Worm (Caenorhabditis elegans) whole organism, young adult: ENCODE results near the gene Y75B8A.37.

Source experiments
- B0035.1 ChIP-seq: sonication (generic microtip); optimal IDR thresholded peaks from 2 replicates; lab custom pipeline; 2016; ENCODE audit warnings: missing genetic modification characterization, mild to moderate bottlenecking, missing compliant biosample characterization, missing genotype, missing genetic modification reagents
- F10E7.11 ChIP-seq: sonication (generic microtip); optimal IDR thresholded peaks from 2 replicates; lab custom pipeline; 2017; ENCODE audit warnings: mild to moderate bottlenecking, missing genetic modification characterization, moderate library complexity, missing compliant biosample characterization
- F33H1.4 ChIP-seq: fragments of 200-800 bp; sonication (Bioruptor generic); IDR thresholded peaks from 2 replicates; pipeline ENCODE4 v1.3.6; 2022; ENCODE audit warnings: missing genetic modification reagents, missing genetic modification characterization, missing compliant biosample characterization
- F37B4.10 ChIP-seq: fragments of 200-800 bp; sonication (Bioruptor generic); IDR thresholded peaks from 2 replicates; pipeline ENCODE4 v1.3.6; 2022; ENCODE audit warnings: missing genetic modification characterization, missing compliant biosample characterization
- F49E8.2 ChIP-seq: sonication (generic microtip); optimal IDR thresholded peaks from 3 replicates; lab custom pipeline; 2017; ENCODE audit warnings: missing genetic modification characterization, mild to moderate bottlenecking, missing compliant biosample characterization, antibody characterized with exemption, moderate library complexity; ENCODE audit not compliant: insufficient read depth
- K11D2.4 ChIP-seq: fragments of 200-800 bp; sonication (Bioruptor generic); IDR thresholded peaks from 2 replicates; pipeline ENCODE4 v1.3.6; 2022; ENCODE audit warnings: missing genetic modification reagents, missing genetic modification characterization, missing compliant biosample characterization
- Y79H2A.3 ChIP-seq: fragments of 200-800 bp; sonication (Bioruptor generic); conservative IDR thresholded peaks from 2 replicates; pipeline ENCODE4 v1.3.6; 2022; ENCODE audit warnings: missing genetic modification reagents, missing genetic modification characterization, missing compliant biosample characterization
- akir-1 ChIP-seq: fragments of 200-800 bp; sonication (Bioruptor generic); optimal IDR thresholded peaks from 2 replicates; lab custom pipeline; 2018; ENCODE audit warnings: mild to moderate bottlenecking, missing genetic modification characterization, moderate library complexity, missing compliant biosample characterization
- ama-1 ChIP-seq, 3 experiments: fragments of 150-350 bp in 1 of 3; sonication (generic microtip) in 2 of 3; optimal IDR thresholded peaks; 2 replicates each; lab custom pipeline; 2014 to 2018; ENCODE audit warnings: missing biosample characterization in 2 of 3, missing genetic modification characterization in 2 of 3, missing genetic modification reagents in 2 of 3
- aptf-3 ChIP-seq: fragments of 200-800 bp; sonication (Bioruptor generic); IDR thresholded peaks from 2 replicates; pipeline ENCODE4 v1.3.6; 2022; ENCODE audit warnings: missing genetic modification characterization, missing compliant biosample characterization
- attf-5 ChIP-seq: fragments of 200-800 bp; sonication (Bioruptor generic); optimal IDR thresholded peaks from 2 replicates; lab custom pipeline; 2018; ENCODE audit warnings: mild to moderate bottlenecking, missing genetic modification characterization, missing compliant biosample characterization
- attf-6 ChIP-seq: fragments of 200-800 bp; sonication (Bioruptor generic); IDR thresholded peaks from 2 replicates; pipeline ENCODE4 v1.3.6; 2022; ENCODE audit warnings: missing genetic modification reagents, missing genetic modification characterization, missing compliant biosample characterization
- bed-1 ChIP-seq: fragments of 200-800 bp; sonication (Bioruptor generic); IDR thresholded peaks from 2 replicates; pipeline ENCODE4 v1.3.6; 2022; ENCODE audit warnings: missing genetic modification reagents, missing genetic modification characterization, missing compliant biosample characterization
- bed-2 ChIP-seq: fragments of 200-800 bp; sonication (Bioruptor generic); IDR thresholded peaks from 2 replicates; pipeline ENCODE4 v1.3.6; 2022; ENCODE audit warnings: missing genetic modification reagents, missing genetic modification characterization, missing compliant biosample characterization
- cebp-1 ChIP-seq, 2 experiments: fragments of 200-800 bp in 1 of 2; sonication (Bioruptor generic) in 1 of 2; sonication (generic microtip) in 1 of 2; IDR thresholded peaks in 1 of 2; optimal IDR thresholded peaks in 1 of 2; 2 replicates each; pipeline versions ENCODE4 v1.3.6 to Lab custom; 2017 to 2022; ENCODE audit warnings: missing compliant biosample characterization in 2 of 2, missing genetic modification characterization in 2 of 2, mild to moderate bottlenecking in 1 of 2, missing genetic modification reagents in 1 of 2, moderate library complexity in 1 of 2
- cebp-2 ChIP-seq: fragments of 200-800 bp; sonication (Bioruptor generic); IDR thresholded peaks from 2 replicates; pipeline ENCODE4 v1.3.6; 2022; ENCODE audit warnings: missing genetic modification characterization, missing compliant biosample characterization
- ceh-27 ChIP-seq: fragments of 200-800 bp; sonication (Bioruptor generic); optimal IDR thresholded peaks from 2 replicates; lab custom pipeline; 2018; ENCODE audit warnings: mild to moderate bottlenecking, missing genetic modification characterization, moderate library complexity, missing compliant biosample characterization
- ceh-58 ChIP-seq: fragments of 200-800 bp; sonication (Bioruptor generic); IDR thresholded peaks from 2 replicates; pipeline ENCODE4 v1.3.6; 2022; ENCODE audit warnings: missing genetic modification characterization, missing compliant biosample characterization
- ceh-79 ChIP-seq: sonication (generic microtip); optimal IDR thresholded peaks from 2 replicates; lab custom pipeline; 2017; ENCODE audit warnings: mild to moderate bottlenecking, missing genetic modification characterization, missing compliant biosample characterization
- ceh-91 ChIP-seq: fragments of 200-800 bp; sonication (Bioruptor generic); IDR thresholded peaks from 2 replicates; pipeline ENCODE4 v1.3.6; 2022; ENCODE audit warnings: missing genetic modification reagents, missing genetic modification characterization, missing compliant biosample characterization
- dox-1 ChIP-seq: fragments of 200-800 bp; sonication (Bioruptor generic); IDR thresholded peaks from 2 replicates; pipeline ENCODE4 v1.3.6; 2022; ENCODE audit warnings: missing genetic modification reagents, missing genetic modification characterization, missing compliant biosample characterization
- dpff-1 ChIP-seq: sonication (generic microtip); optimal IDR thresholded peaks from 2 replicates; lab custom pipeline; 2017; ENCODE audit warnings: mild to moderate bottlenecking, missing genetic modification characterization, missing compliant biosample characterization
- egrh-3 ChIP-seq: fragments of 200-800 bp; sonication (Bioruptor generic); IDR thresholded peaks from 2 replicates; pipeline ENCODE4 v1.3.6; 2022; ENCODE audit warnings: missing genetic modification reagents, missing genetic modification characterization, missing compliant biosample characterization
- him-1 ChIP-seq: sonication (generic microtip); optimal IDR thresholded peaks from 2 replicates; lab custom pipeline; 2016; ENCODE audit warnings: missing genotype, missing genetic modification reagents, missing genetic modification characterization, missing compliant biosample characterization
- let-526 ChIP-seq: fragments of 200-800 bp; sonication (Bioruptor generic); IDR thresholded peaks from 2 replicates; pipeline ENCODE4 v1.3.6; 2022; ENCODE audit warnings: missing genetic modification reagents, missing genetic modification characterization, missing compliant biosample characterization
- lin-35 ChIP-seq, 3 experiments: fragments of 150-350 bp in 2 of 3; sonication (generic microtip) in 1 of 3; optimal IDR thresholded peaks; 2 replicates each; lab custom pipeline; 2014 to 2018; ENCODE audit warnings: missing biosample characterization in 3 of 3, missing genetic modification characterization in 3 of 3, missing genetic modification reagents in 3 of 3
- lin-54 ChIP-seq: fragments of 200-800 bp; sonication (Bioruptor generic); optimal IDR thresholded peaks from 2 replicates; lab custom pipeline; 2018; ENCODE audit warnings: mild to moderate bottlenecking, missing genetic modification characterization, missing compliant biosample characterization
- lir-1 ChIP-seq: fragments of 200-800 bp; sonication (Bioruptor generic); conservative IDR thresholded peaks from 2 replicates; pipeline ENCODE4 v1.3.6; 2022; ENCODE audit warnings: missing genetic modification reagents, missing genetic modification characterization, missing compliant biosample characterization
- madf-6 ChIP-seq: fragments of 200-800 bp; sonication (Bioruptor generic); IDR thresholded peaks from 2 replicates; pipeline ENCODE4 v1.3.6; 2022; ENCODE audit warnings: missing genetic modification reagents, missing genetic modification characterization, missing compliant biosample characterization
- madf-8 ChIP-seq: fragments of 200-800 bp; sonication (Bioruptor generic); conservative IDR thresholded peaks from 2 replicates; pipeline ENCODE4 v1.3.6; 2022; ENCODE audit warnings: missing genetic modification reagents, missing genetic modification characterization, missing compliant biosample characterization
- mel-28 ChIP-seq: sonication (generic microtip); optimal IDR thresholded peaks from 2 replicates; lab custom pipeline; 2016; ENCODE audit warnings: borderline replicate concordance, mild to moderate bottlenecking, missing genetic modification characterization, missing compliant biosample characterization
- nhr-80 ChIP-seq: sonication (generic microtip); optimal IDR thresholded peaks from 2 replicates; lab custom pipeline; 2016; ENCODE audit warnings: missing genetic modification characterization, missing compliant biosample characterization
- nhr-90 ChIP-seq: sonication (generic microtip); optimal IDR thresholded peaks from 2 replicates; lab custom pipeline; 2016; ENCODE audit warnings: missing genotype, mild to moderate bottlenecking, missing genetic modification characterization, missing compliant biosample characterization
- pbrm-1 ChIP-seq: fragments of 200-800 bp; sonication (Bioruptor generic); IDR thresholded peaks from 2 replicates; pipeline ENCODE4 v1.3.6; 2022; ENCODE audit warnings: missing genetic modification reagents, missing genetic modification characterization, missing compliant biosample characterization
- repo-1 ChIP-seq: sonication (generic microtip); optimal IDR thresholded peaks from 2 replicates; lab custom pipeline; 2017; ENCODE audit warnings: mild to moderate bottlenecking, missing genetic modification characterization, missing compliant biosample characterization
- sea-2 ChIP-seq: fragments of 200-800 bp; sonication (Bioruptor generic); IDR thresholded peaks from 2 replicates; pipeline ENCODE4 v1.3.6; 2022; ENCODE audit warnings: missing genetic modification characterization, missing compliant biosample characterization
- snpc-3.4 ChIP-seq: sonication (generic microtip); optimal IDR thresholded peaks from 2 replicates; lab custom pipeline; 2017; ENCODE audit warnings: missing genetic modification characterization, mild to moderate bottlenecking, missing compliant biosample characterization, antibody characterized with exemption, moderate library complexity, missing genotype, missing genetic modification reagents
- snpc-4 ChIP-seq, 5 experiments: fragments of 150-350 bp in 1 of 5; sonication (generic microtip) in 4 of 5; optimal IDR thresholded peaks; 2 replicates each; lab custom pipeline; 2014 to 2018; ENCODE audit warnings: missing genetic modification characterization in 5 of 5, missing biosample characterization in 3 of 5, antibody characterized with exemption in 2 of 5, mild to moderate bottlenecking in 2 of 5, missing compliant biosample characterization in 2 of 5, missing genotype in 2 of 5, moderate library complexity in 2 of 5, missing genetic modification reagents in 1 of 5
- somi-1 ChIP-seq: fragments of 200-800 bp; sonication (Bioruptor generic); optimal IDR thresholded peaks from 2 replicates; lab custom pipeline; 2018; ENCODE audit warnings: mild to moderate bottlenecking, missing genetic modification characterization, missing compliant biosample characterization
- sptf-2 ChIP-seq: fragments of 200-800 bp; sonication (Bioruptor generic); optimal IDR thresholded peaks from 2 replicates; lab custom pipeline; 2018; ENCODE audit warnings: mild to moderate bottlenecking, missing genetic modification characterization, missing compliant biosample characterization
- tlf-1 ChIP-seq: fragments of 200-800 bp; sonication (Bioruptor generic); optimal IDR thresholded peaks from 2 replicates; lab custom pipeline; 2018; ENCODE audit warnings: mild to moderate bottlenecking, missing genetic modification characterization, missing compliant biosample characterization
- unc-62 ChIP-seq: fragments of 150-350 bp; optimal IDR thresholded peaks from 2 replicates; lab custom pipeline; 2014; ENCODE audit warnings: missing biosample characterization, missing genetic modification reagents, missing genetic modification characterization
- xnd-1 ChIP-seq: sonication (generic microtip); optimal IDR thresholded peaks from 2 replicates; lab custom pipeline; 2016; ENCODE audit warnings: missing genotype, missing genetic modification reagents, missing genetic modification characterization, missing compliant biosample characterization
- zfh-2 ChIP-seq: fragments of 200-800 bp; sonication (Bioruptor generic); conservative IDR thresholded peaks from 2 replicates; pipeline ENCODE4 v1.3.6; 2022; ENCODE audit warnings: missing genetic modification reagents, missing genetic modification characterization, missing compliant biosample characterization
- zim-3 ChIP-seq: sonication (generic microtip); optimal IDR thresholded peaks from 2 replicates; lab custom pipeline; 2017; ENCODE audit warnings: mild to moderate bottlenecking, missing genetic modification characterization, moderate library complexity, missing compliant biosample characterization
- ztf-26 ChIP-seq: sonication (generic microtip); optimal IDR thresholded peaks from 2 replicates; lab custom pipeline; 2017; ENCODE audit warnings: missing genetic modification characterization, missing compliant biosample characterization
- ztf-28 ChIP-seq: fragments of 200-800 bp; sonication (Bioruptor generic); IDR thresholded peaks from 2 replicates; pipeline ENCODE4 v1.3.6; 2022; ENCODE audit warnings: missing genetic modification reagents, missing genetic modification characterization, missing compliant biosample characterization

Gene Y75B8A.37

DNA sequence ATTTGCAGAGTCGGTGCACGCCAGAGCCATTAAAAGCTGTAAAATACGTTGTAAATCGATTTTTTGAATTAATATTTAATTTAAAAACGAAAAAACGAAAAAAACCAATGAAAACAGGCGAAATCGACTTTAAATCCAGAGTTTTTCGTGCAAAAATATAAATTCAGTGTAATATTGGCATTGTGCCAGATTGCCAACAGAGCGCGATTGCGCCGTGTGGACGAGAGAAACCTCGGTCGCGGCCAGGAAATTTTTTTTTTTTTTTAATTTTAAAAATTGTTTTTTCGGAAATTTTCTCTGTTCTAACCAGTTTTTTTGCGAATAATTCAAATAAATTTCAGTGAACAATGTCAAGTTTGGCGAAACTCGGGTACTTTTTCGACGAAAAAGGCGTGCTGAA is 36.0 kb downstream of the Y75B8A.37 start, which contains the start of the genes pph-4.1 and Y75B8A.31 (continued):
- TF ChIP-seq nhr-90 (no peak), lin-35 (GFP tag; optimal IDR thresholded peaks at IDR 0.05; lab: Kevin White, UChicago) (peak in 1 of 3 experiments; percentile 30), sea-2 (GFP tag; lab: Robert Waterston, UW) (no peak), madf-8 (GFP tag; lab: Robert Waterston, UW) (peak; percentile 41; the same call in 1 of the 2 replicates), let-526 (GFP tag; lab: Robert Waterston, UW) (0 out of 2 replicates have a peak, but pooled peaks have one; percentile 48), sptf-2 (GFP tag; lab: Kevin White, UChicago) (no peak), him-1 (no peak), F33H1.4 (GFP tag; lab: Robert Waterston, UW) (peak; percentile 70), Y79H2A.3 (GFP tag; lab: Robert Waterston, UW) (no peak), ama-1 (optimal IDR thresholded peaks at IDR 0.05; lab: Kevin White, UChicago) (no peak), ama-1 (GFP tag; optimal IDR thresholded peaks at IDR 0.05; lab: Kevin White, UChicago) (no peak), madf-6 (GFP tag; lab: Robert Waterston, UW) (peak; percentile 85), F49E8.2 (tag; lab: Kevin White, UChicago) (no peak), ceh-79 (no peak), egrh-3 (no peak), mel-28 (tag; lab: Kevin White, UChicago) (no peak), cebp-2 (no peak), nhr-80 (peak; percentile 51), ceh-27 (GFP tag; lab: Kevin White, UChicago) (peak; percentile 66), xnd-1 (peak; percentile 36), tlf-1 (GFP tag; lab: Kevin White, UChicago) (peak; percentile 58), akir-1 (no peak), ztf-26 (tag; lab: Kevin White, UChicago) (peak; percentile 42), pbrm-1 (GFP tag; lab: Robert Waterston, UW) (peak; percentile 78; the same call in 1 of the 2 replicates), bed-2 (GFP tag; lab: Robert Waterston, UW) (no peak), attf-5 (GFP tag; lab: Kevin White, UChicago) (peak; percentile 85), unc-62 (GFP tag; lab: Kevin White, UChicago) (no peak), aptf-3 (GFP tag; lab: Robert Waterston, UW) (no peak), snpc-3.4 (tag; lab: Kevin White, UChicago) (peak; percentile 59), dpff-1 (tag; lab: Kevin White, UChicago) (no peak), bed-1 (GFP tag; lab: Robert Waterston, UW) (no peak), zfh-2 (no peak), somi-1 (GFP tag; lab: Kevin White, UChicago) (peak; percentile 13), F10E7.11 (no peak), attf-6 (GFP tag; lab: Robert Waterston, UW) (no peak), dox-1 (peak; percentile 93), snpc-4 (GFP tag; optimal IDR thresholded peaks at IDR 0.05; lab: Kevin White, UChicago) (no peak), snpc-4 (tag; optimal IDR thresholded peaks at IDR 0.05; lab: Kevin White, UChicago) (peak in 2 of 4 experiments; percentile 64 to 70), B0035.1 (tag; lab: Kevin White, UChicago) (no peak), K11D2.4 (peak; percentile 85), lin-54 (peak; percentile 80), zim-3 (tag; lab: Kevin White, UChicago) (no peak), ceh-91 (GFP tag; lab: Robert Waterston, UW) (peak; percentile 87), cebp-1 (GFP tag; IDR thresholded peaks at IDR 0.05; lab: Robert Waterston, UW) (peak; percentile 62; the same call in 1 of the 2 replicates), cebp-1 (tag; optimal IDR thresholded peaks at IDR 0.05; lab: Kevin White, UChicago) (peak; percentile 69), repo-1 (tag; lab: Kevin White, UChicago) (no peak), ceh-58 (GFP tag; lab: Robert Waterston, UW) (no peak), ztf-28 (GFP tag; lab: Robert Waterston, UW) (peak; percentile 74; the same call in 1 of the 2 replicates), lir-1 (GFP tag; lab: Robert Waterston, UW) (peak; percentile 67), F37B4.10 (GFP tag; lab: Robert Waterston, UW) (no peak)
